Worm (Caenorhabditis elegans) whole organism, L4 larva: Measurements from ENCODE around the gene ZK938.12.

Experiments
- D1046.2 ChIP-seq: fragments of 200-800 bp; sonication (Bioruptor generic); IDR thresholded peaks from 2 replicates; pipeline ENCODE4 v1.3.6; 2022; ENCODE audit warnings: missing genetic modification characterization, missing compliant biosample characterization
- F10B5.3 ChIP-seq: sonication (generic microtip); optimal IDR thresholded peaks from 2 replicates; lab custom pipeline; 2016; ENCODE audit warnings: mild to moderate bottlenecking, missing genetic modification characterization, missing compliant biosample characterization
- T20F7.1 ChIP-seq: fragments of 200-800 bp; sonication (Bioruptor generic); optimal IDR thresholded peaks from 2 replicates; lab custom pipeline; 2018; ENCODE audit warnings: mild to moderate bottlenecking, missing genetic modification characterization, missing compliant biosample characterization
- Y105C5A.15 ChIP-seq: fragments of 200-800 bp; sonication (Bioruptor generic); IDR thresholded peaks from 2 replicates; pipeline ENCODE4 v1.3.6; 2022; ENCODE audit warnings: missing genetic modification characterization, missing compliant biosample characterization
- Y48G9A.11 ChIP-seq: fragments of 200-800 bp; sonication (Bioruptor generic); IDR thresholded peaks from 2 replicates; pipeline ENCODE4 v1.3.6; 2022; ENCODE audit warnings: missing genetic modification reagents, missing genetic modification characterization, missing compliant biosample characterization
- Y5F2A.4 ChIP-seq: fragments of 200-800 bp; sonication (Bioruptor generic); optimal IDR thresholded peaks from 2 replicates; lab custom pipeline; 2018; ENCODE audit warnings: mild to moderate bottlenecking, missing genetic modification characterization, missing compliant biosample characterization
- aha-1 ChIP-seq: fragments of 150-350 bp; peaks from one replicate; lab custom pipeline; 2014; ENCODE audit warnings: missing biosample characterization, missing genetic modification characterization
- ceh-32 ChIP-seq: sonication (generic microtip); optimal IDR thresholded peaks from 2 replicates; lab custom pipeline; 2016; ENCODE audit warnings: mild to moderate bottlenecking, missing genetic modification characterization, missing compliant biosample characterization; ENCODE audit not compliant: poor library complexity
- daf-12 ChIP-seq: fragments of 150-350 bp; optimal IDR thresholded peaks from 2 replicates; lab custom pipeline; 2014; ENCODE audit warnings: missing biosample characterization, missing genetic modification reagents, missing genetic modification characterization
- daf-16 ChIP-seq, 3 experiments: sonication (generic microtip); optimal IDR thresholded peaks; 2 replicates each; lab custom pipeline; 2016 to 2017; ENCODE audit warnings: missing genetic modification characterization in 3 of 3, missing genetic modification reagents in 3 of 3, mild to moderate bottlenecking in 2 of 3, missing compliant biosample characterization in 2 of 3, missing biosample characterization in 1 of 3, moderate library complexity in 1 of 3
- daf-8 ChIP-seq: fragments of 200-800 bp; sonication (Bioruptor generic); IDR thresholded peaks from 2 replicates; pipeline ENCODE4 v1.3.6; 2022; ENCODE audit warnings: missing genetic modification characterization, missing compliant biosample characterization
- dmd-6 ChIP-seq: fragments of 200-800 bp; sonication (Bioruptor generic); IDR thresholded peaks from 2 replicates; pipeline ENCODE4 v1.3.6; 2022; ENCODE audit warnings: missing genetic modification reagents, missing genetic modification characterization, missing compliant biosample characterization
- dpl-1 ChIP-seq: fragments of 150-350 bp; optimal IDR thresholded peaks from 2 replicates; lab custom pipeline; 2014; ENCODE audit warnings: missing biosample characterization, missing genetic modification reagents, missing genetic modification characterization
- dve-1 ChIP-seq: sonication (generic microtip); optimal IDR thresholded peaks from 2 replicates; lab custom pipeline; 2017; ENCODE audit warnings: antibody characterized with exemption, mild to moderate bottlenecking, missing genetic modification characterization, missing compliant biosample characterization; ENCODE audit not compliant: insufficient read depth
- egl-27 ChIP-seq: sonication (generic microtip); optimal IDR thresholded peaks from 3 replicates; lab custom pipeline; 2017; ENCODE audit warnings: missing biosample characterization, missing genetic modification reagents, missing genetic modification characterization
- gei-8 ChIP-seq: fragments of 200-800 bp; sonication (Bioruptor generic); optimal IDR thresholded peaks from 2 replicates; lab custom pipeline; 2018; ENCODE audit warnings: mild to moderate bottlenecking, missing genetic modification characterization, missing compliant biosample characterization
- hlh-11 ChIP-seq: fragments of 200-800 bp; sonication (Bioruptor generic); optimal IDR thresholded peaks from 2 replicates; lab custom pipeline; 2018; ENCODE audit warnings: mild to moderate bottlenecking, missing genetic modification characterization, missing compliant biosample characterization
- hlh-30 ChIP-seq: sonication (generic microtip); optimal IDR thresholded peaks from 2 replicates; lab custom pipeline; 2017; ENCODE audit warnings: antibody characterized with exemption, mild to moderate bottlenecking, missing genetic modification characterization, missing compliant biosample characterization; ENCODE audit not compliant: insufficient read depth
- hmg-1.1 ChIP-seq: fragments of 200-800 bp; sonication (Bioruptor generic); IDR thresholded peaks from 2 replicates; pipeline ENCODE4 v1.3.6; 2022; ENCODE audit warnings: missing genetic modification reagents, missing genetic modification characterization, missing compliant biosample characterization
- lin-13 ChIP-seq: fragments of 150-350 bp; optimal IDR thresholded peaks from 2 replicates; lab custom pipeline; 2014; ENCODE audit warnings: missing biosample characterization, missing genetic modification reagents, missing genetic modification characterization
- lin-29 ChIP-seq: fragments of 200-800 bp; sonication (Bioruptor generic); IDR thresholded peaks from 2 replicates; pipeline ENCODE4 v1.3.6; 2022; ENCODE audit warnings: missing genetic modification reagents, missing genetic modification characterization, missing compliant biosample characterization
- madf-5 ChIP-seq, 2 experiments: fragments of 200-800 bp; sonication (Bioruptor generic); IDR thresholded peaks; 2 replicates each; pipeline ENCODE4 v1.3.6; 2022; ENCODE audit warnings: missing compliant biosample characterization in 2 of 2, missing genetic modification characterization in 2 of 2
- mdl-1 ChIP-seq, 2 experiments: fragments of 150-350 bp in 1 of 2; sonication (generic microtip) in 1 of 2; optimal IDR thresholded peaks; 2 replicates each; lab custom pipeline; 2014 to 2017; ENCODE audit warnings: missing biosample characterization in 2 of 2, missing genetic modification characterization in 2 of 2
- mep-1 ChIP-seq: fragments of 150-350 bp; sonication (generic microtip); optimal IDR thresholded peaks from 3 replicates; lab custom pipeline; 2014; ENCODE audit warnings: missing biosample characterization, missing genetic modification characterization
- mes-2 ChIP-seq: sonication (generic microtip); optimal IDR thresholded peaks from 2 replicates; lab custom pipeline; 2016; ENCODE audit warnings: missing genotype, mild to moderate bottlenecking, missing genetic modification characterization, missing compliant biosample characterization; ENCODE audit not compliant: poor library complexity, severe bottlenecking
- mxl-2 ChIP-seq: fragments of 200-800 bp; sonication (Bioruptor generic); conservative IDR thresholded peaks from 2 replicates; pipeline ENCODE4 v1.3.6; 2022; ENCODE audit warnings: missing genetic modification reagents, missing genetic modification characterization, missing compliant biosample characterization
- mxl-3 ChIP-seq: fragments of 200-800 bp; sonication (Bioruptor generic); optimal IDR thresholded peaks from 2 replicates; lab custom pipeline; 2018; ENCODE audit warnings: mild to moderate bottlenecking, missing genetic modification characterization, missing compliant biosample characterization
- nhr-10 ChIP-seq: fragments of 150-350 bp; optimal IDR thresholded peaks from 2 replicates; lab custom pipeline; 2014; ENCODE audit warnings: missing biosample characterization, missing genetic modification characterization
- nhr-102 ChIP-seq: sonication (generic microtip); optimal IDR thresholded peaks from 2 replicates; lab custom pipeline; 2016; ENCODE audit warnings: mild to moderate bottlenecking, missing genetic modification characterization, moderate library complexity, missing compliant biosample characterization
- nhr-11 ChIP-seq: fragments of 150-350 bp; optimal IDR thresholded peaks from 2 replicates; lab custom pipeline; 2014; ENCODE audit warnings: missing biosample characterization, missing genetic modification characterization
- nhr-25 ChIP-seq: sonication (generic microtip); optimal IDR thresholded peaks from 2 replicates; lab custom pipeline; 2017; ENCODE audit warnings: missing genetic modification characterization, mild to moderate bottlenecking, missing compliant biosample characterization, antibody characterized with exemption, moderate library complexity, borderline replicate concordance; ENCODE audit not compliant: insufficient read depth
- nhr-28 ChIP-seq: fragments of 150-350 bp; optimal IDR thresholded peaks from 2 replicates; lab custom pipeline; 2014; ENCODE audit warnings: missing biosample characterization, missing genetic modification characterization
- nhr-41 ChIP-seq: fragments of 200-800 bp; sonication (Bioruptor generic); IDR thresholded peaks from 2 replicates; pipeline ENCODE4 v1.3.6; 2022; ENCODE audit warnings: missing genetic modification reagents, missing genetic modification characterization, missing compliant biosample characterization
- pqm-1 ChIP-seq: sonication (generic microtip); optimal IDR thresholded peaks from 2 replicates; lab custom pipeline; 2017; ENCODE audit warnings: missing biosample characterization, missing genetic modification characterization
- rbr-2 ChIP-seq: sonication (generic microtip); optimal IDR thresholded peaks from 2 replicates; lab custom pipeline; 2016; ENCODE audit warnings: missing genotype, missing genetic modification characterization, missing compliant biosample characterization
- saeg-2 ChIP-seq: fragments of 200-800 bp; sonication (Bioruptor generic); IDR thresholded peaks from 2 replicates; pipeline ENCODE4 v1.3.6; 2022; ENCODE audit warnings: missing genetic modification reagents, missing genetic modification characterization, missing compliant biosample characterization
- set-16 ChIP-seq: fragments of 200-800 bp; sonication (Bioruptor generic); IDR thresholded peaks from 2 replicates; pipeline ENCODE4 v1.3.6; 2022; ENCODE audit warnings: missing genetic modification reagents, missing genetic modification characterization, missing compliant biosample characterization
- snpc-4 ChIP-seq: fragments of 150-350 bp; optimal IDR thresholded peaks from 2 replicates; lab custom pipeline; 2014; ENCODE audit warnings: missing biosample characterization, missing genetic modification characterization
- spr-1 ChIP-seq: sonication (generic microtip); optimal IDR thresholded peaks from 2 replicates; lab custom pipeline; 2016; ENCODE audit warnings: mild to moderate bottlenecking, missing genetic modification characterization, missing compliant biosample characterization
- unc-39 ChIP-seq: sonication (generic microtip); optimal IDR thresholded peaks from 2 replicates; lab custom pipeline; 2017; ENCODE audit warnings: missing biosample characterization, missing genetic modification characterization
- unc-62 ChIP-seq, 3 experiments: fragments of 150-350 bp in 1 of 3; sonication (generic microtip); optimal IDR thresholded peaks in 2 of 3; peaks in 1 of 3; 1 replicate in 1 of 3; 2 replicates in 2 of 3; lab custom pipeline; 2014 to 2017; ENCODE audit warnings: missing biosample characterization in 3 of 3, missing genetic modification characterization in 3 of 3, missing genetic modification reagents in 3 of 3, missing genotype in 1 of 3
- ztf-11 ChIP-seq: fragments of 150-350 bp; optimal IDR thresholded peaks from 2 replicates; lab custom pipeline; 2014; ENCODE audit warnings: missing biosample characterization, missing genetic modification characterization
- ztf-7 ChIP-seq: fragments of 150-350 bp; optimal IDR thresholded peaks from 2 replicates; lab custom pipeline; 2014; ENCODE audit warnings: missing biosample characterization, missing genetic modification characterization

Gene ZK938.12

DNA sequence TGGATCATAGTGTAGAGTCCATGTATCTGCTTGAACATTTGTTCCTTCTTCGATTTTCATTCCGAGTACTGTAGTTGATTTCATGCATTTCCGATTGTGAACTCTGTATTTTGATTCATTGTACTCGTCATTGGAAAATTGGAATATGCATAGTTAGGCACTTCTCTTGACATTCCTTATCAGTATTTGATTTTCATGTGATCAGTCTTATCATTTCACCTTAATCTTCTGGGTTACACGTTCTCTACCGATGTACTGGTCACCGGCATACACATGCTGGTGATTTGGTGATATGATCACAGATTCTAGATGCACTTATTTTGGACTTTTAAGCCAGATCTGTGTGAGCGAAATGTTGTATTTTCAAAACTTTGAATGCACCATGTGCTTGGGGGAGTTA, 39.9 kb upstream of the ZK938.12 start (continued):
- TF ChIP-seq unc-39 (tag; lab: Kevin White, UChicago) (no peak), dmd-6 (GFP tag; lab: Robert Waterston, UW) (peak; percentile 96), daf-8 (GFP tag; lab: Robert Waterston, UW) (no peak), nhr-41 (GFP tag; lab: Robert Waterston, UW) (no peak), daf-12 (tag; lab: Kevin White, UChicago) (no peak), nhr-11 (tag; lab: Kevin White, UChicago) (no peak), Y48G9A.11 (GFP tag; lab: Robert Waterston, UW) (no peak), aha-1 (tag; lab: Kevin White, UChicago) (no peak), gei-8 (GFP tag; lab: Kevin White, UChicago) (no peak), ztf-11 (tag; lab: Kevin White, UChicago) (no peak), ceh-32 (tag; lab: Kevin White, UChicago) (no peak), mdl-1 (tag; optimal IDR thresholded peaks at IDR 0.05; lab: Kevin White, UChicago) (peak in 1 of 2 experiments; percentile 70), hlh-30 (peak; percentile 62), nhr-10 (peak; percentile 57), Y5F2A.4 (GFP tag; lab: Kevin White, UChicago) (no peak), daf-16 (GFP tag; optimal IDR thresholded peaks at IDR 0.05; lab: Kevin White, UChicago) (no peak), daf-16 (tag; optimal IDR thresholded peaks at IDR 0.05; lab: Kevin White, UChicago) (peak; percentile 82), ztf-7 (tag; lab: Kevin White, UChicago) (no peak), mep-1 (tag; lab: Kevin White, UChicago) (peak; percentile 2), Y105C5A.15 (no peak), D1046.2 (GFP tag; lab: Robert Waterston, UW) (no peak), egl-27 (tag; lab: Kevin White, UChicago) (no peak), dve-1 (peak; percentile 84), set-16 (GFP tag; lab: Robert Waterston, UW) (no peak), T20F7.1 (GFP tag; lab: Kevin White, UChicago) (no peak), lin-29 (GFP tag; lab: Robert Waterston, UW) (no peak), saeg-2 (GFP tag; lab: Robert Waterston, UW) (no peak), F10B5.3 (tag; lab: Kevin White, UChicago) (no peak), mxl-2 (GFP tag; lab: Robert Waterston, UW) (no peak), rbr-2 (tag; lab: Kevin White, UChicago) (no peak), hmg-1.1 (GFP tag; lab: Robert Waterston, UW) (no peak), snpc-4 (no peak), mes-2 (no peak), dpl-1 (GFP tag; lab: Kevin White, UChicago) (no peak), madf-5 (GFP tag; IDR thresholded peaks at IDR 0.05; lab: Robert Waterston, UW) (no peak)

DNA sequence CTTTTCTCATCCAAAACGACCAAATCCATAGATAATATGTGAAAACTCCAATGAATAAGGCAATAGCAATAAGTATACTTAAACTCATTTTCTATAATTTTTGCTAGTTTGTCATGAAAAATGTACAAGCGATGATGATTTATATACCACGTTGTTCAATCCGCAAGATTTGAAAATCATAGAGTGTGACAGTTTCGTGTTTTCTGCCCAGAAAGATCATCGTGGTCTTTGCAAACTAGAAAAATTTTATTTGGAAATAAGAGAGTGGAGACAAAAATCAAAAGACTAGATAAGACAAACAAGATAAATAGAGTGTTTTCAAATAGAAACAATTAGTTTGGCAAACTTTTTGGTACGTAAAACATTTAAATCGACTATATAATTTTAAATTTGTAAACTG, 37.9 kb upstream of the ZK938.12 start, which contains the start of gene cyp-13A3:
cyp-13A3 (minus strand) TSS at position 101 of the 400 bp plus-strand sequence.
- TF ChIP-seq nhr-25 (tag; lab: Kevin White, UChicago) = no peak
- TF ChIP-seq, all 104 proteins: peak for 0

DNA sequence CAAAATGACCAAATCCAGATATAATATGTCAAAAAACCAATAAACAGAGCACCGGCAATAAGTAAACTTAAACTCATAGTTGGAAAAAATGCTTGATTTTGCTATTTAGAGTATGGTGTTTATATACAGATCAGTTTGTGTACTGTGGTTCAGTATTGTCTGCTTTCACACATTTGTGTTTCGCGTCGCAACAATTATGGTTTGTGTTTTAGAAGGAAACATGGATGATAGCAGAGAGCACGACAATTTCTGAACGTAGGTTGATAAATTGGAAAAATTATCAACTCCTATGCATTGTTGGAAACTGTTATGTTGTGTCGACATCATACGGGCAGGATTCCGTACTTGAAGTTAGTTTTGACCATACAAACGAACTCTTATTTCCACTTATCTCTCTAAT, 33.5 kb upstream of the ZK938.12 start, which contains the start of gene cyp-13A4:
cyp-13A4 (minus strand) TSS at position 77 of the 400 bp plus-strand sequence.
- TF ChIP-seq mxl-2 (GFP tag; lab: Robert Waterston, UW) (no peak), nhr-28 (tag; lab: Kevin White, UChicago) (peak; percentile 58), hlh-11 (tag; lab: Kevin White, UChicago) (peak; percentile 3), nhr-102 (tag; lab: Kevin White, UChicago) (peak; percentile 13), daf-16 (GFP tag; optimal IDR thresholded peaks at IDR 0.05; lab: Kevin White, UChicago) (no peak), daf-16 (tag; optimal IDR thresholded peaks at IDR 0.05; lab: Kevin White, UChicago) (peak; percentile 25), dmd-6 (GFP tag; lab: Robert Waterston, UW) (peak; percentile 78), spr-1 (tag; lab: Kevin White, UChicago) (no peak), pqm-1 (tag; lab: Kevin White, UChicago) (peak; percentile 33), unc-62 (GFP tag; optimal IDR thresholded peaks at IDR 0.05 in 1 of 2; lab: Kevin White, UChicago) (peak in 1 of 2 experiments; percentile 29), unc-62 (tag; optimal IDR thresholded peaks at IDR 0.05; lab: Kevin White, UChicago) (no peak), mxl-3 (no peak), lin-13 (GFP tag; lab: Kevin White, UChicago) (no peak)
